Worm (Caenorhabditis elegans): ENCODE measurements around the gene trk-1.

Gene trk-1

ce11 chrX:8969111-8970048 lies 18.6 kb upstream of the trk-1 start (continued):
- TF ChIP-seq Y56A3A.18 (GFP tag; IDR thresholded peaks at IDR 0.05) (0 out of 2 replicates have a peak, but pooled peaks have one; percentile 75), athp-1 (tag; optimal IDR thresholded peaks at IDR 0.05) (peak; percentile 41), ama-1 (optimal IDR thresholded peaks at IDR 0.05) (no peak), ama-1 (GFP tag; optimal IDR thresholded peaks at IDR 0.05) (peak in 1 of 2 experiments; percentile 27), hlh-26 (GFP tag; conservative IDR thresholded peaks at IDR 0.05) (no peak), bed-1 (GFP tag; IDR thresholded peaks at IDR 0.05) (no peak), snpc-1.1 (tag; optimal IDR thresholded peaks at IDR 0.05; ENCODE audit: insufficient read depth) (peak; percentile 32), ets-4 (GFP tag; optimal IDR thresholded peaks at IDR 0.05) (no peak), snpc-4 (GFP tag; optimal IDR thresholded peaks at IDR 0.05) (peak; percentile 25), snpc-4 (tag; optimal IDR thresholded peaks at IDR 0.05) (peak in 2 of 4 experiments; percentile 24 to 64), cebp-2 (GFP tag; IDR thresholded peaks at IDR 0.05) (no peak), lin-26 (GFP tag; IDR thresholded peaks at IDR 0.05) (peak; percentile 85), Y95B8A.8 (GFP tag; IDR thresholded peaks at IDR 0.05) (no peak), pbrm-1 (GFP tag; IDR thresholded peaks at IDR 0.05) (peak; percentile 76; the same call in 1 of the 2 replicates), F10E7.11 (tag; optimal IDR thresholded peaks at IDR 0.05) (no peak), egrh-3 (GFP tag; IDR thresholded peaks at IDR 0.05) (no peak), F49E8.2 (tag; optimal IDR thresholded peaks at IDR 0.05; ENCODE audit: insufficient read depth) (no peak), fkh-3 (tag; optimal IDR thresholded peaks at IDR 0.05) (no peak), ceh-58 (GFP tag; IDR thresholded peaks at IDR 0.05) (no peak), ztf-18 (tag; optimal IDR thresholded peaks at IDR 0.05) (peak; percentile 73), tlf-1 (GFP tag; optimal IDR thresholded peaks at IDR 0.05) (no peak), efl-1 (GFP tag; optimal IDR thresholded peaks at IDR 0.05) (no peak), egl-44 (GFP tag; IDR thresholded peaks at IDR 0.05) (peak; percentile 39; the same call in 1 of the 2 replicates), hsf-1 (GFP tag; IDR thresholded peaks at IDR 0.05) (0 out of 2 replicates have a peak, but pooled peaks have one; percentile 34), cebp-1 (GFP tag; IDR thresholded peaks at IDR 0.05) (no peak), cebp-1 (tag; optimal IDR thresholded peaks at IDR 0.05) (no peak), lin-35 (GFP tag; optimal IDR thresholded peaks at IDR 0.05) (no peak), D2030.7 (GFP tag; IDR thresholded peaks at IDR 0.05) (peak; percentile 84), B0261.1 (tag; optimal IDR thresholded peaks at IDR 0.05) (peak; percentile 89), madf-6 (GFP tag; IDR thresholded peaks at IDR 0.05) (no peak), attf-5 (GFP tag; optimal IDR thresholded peaks at IDR 0.05) (peak; percentile 36), F22D6.2 (tag; optimal IDR thresholded peaks at IDR 0.05) (peak; percentile 6), F57C9.4 (tag; optimal IDR thresholded peaks at IDR 0.05) (no peak), attf-6 (GFP tag; IDR thresholded peaks at IDR 0.05) (peak; percentile 44; the same call in 1 of the 2 replicates), lin-54 (GFP tag; optimal IDR thresholded peaks at IDR 0.05) (no peak), dpl-1 (GFP tag; optimal IDR thresholded peaks at IDR 0.05) (no peak), aptf-2 (GFP tag; conservative IDR thresholded peaks at IDR 0.05) (no peak; the same call in 1 of the 2 replicates), rpc-1 (optimal IDR thresholded peaks at IDR 0.05) (peak; percentile 81), rpc-1 (tag; optimal IDR thresholded peaks at IDR 0.05) (peak; percentile 87), nhr-90 (tag; optimal IDR thresholded peaks at IDR 0.05) (peak; percentile 48), B0336.3 (GFP tag; IDR thresholded peaks at IDR 0.05) (no peak; the same call in 1 of the 2 replicates), ceh-40 (GFP tag; IDR thresholded peaks at IDR 0.05) (peak; percentile 61; the same call in 1 of the 2 replicates), ztf-3 (GFP tag; optimal IDR thresholded peaks at IDR 0.05) (no peak), F55B11.4 (tag; optimal IDR thresholded peaks at IDR 0.05; ENCODE audit: borderline replicate concordance, insufficient read depth) (no peak), mcd-1 (GFP tag; IDR thresholded peaks at IDR 0.05) (no peak), hlh-12 (tag; optimal IDR thresholded peaks at IDR 0.05) (no peak), C06A6.2 (GFP tag; conservative IDR thresholded peaks at IDR 0.05) (no peak), sea-2 (GFP tag; IDR thresholded peaks at IDR 0.05) (no peak)

Data from whole organism, young adult.